Fruit fly (Drosophila melanogaster) S2 (cell line): Measurements from ENCODE around the gene CecC.

Experiments
- CG8478 ChIP-seq: fragments of >200 bp; optimal IDR thresholded peaks from 2 replicates; lab custom pipeline; 2018
- CTCF ChIP-seq, 2 experiments: fragments of >200 bp; optimal IDR thresholded peaks; 2 replicates each; lab custom pipeline; 2018

DNA sequence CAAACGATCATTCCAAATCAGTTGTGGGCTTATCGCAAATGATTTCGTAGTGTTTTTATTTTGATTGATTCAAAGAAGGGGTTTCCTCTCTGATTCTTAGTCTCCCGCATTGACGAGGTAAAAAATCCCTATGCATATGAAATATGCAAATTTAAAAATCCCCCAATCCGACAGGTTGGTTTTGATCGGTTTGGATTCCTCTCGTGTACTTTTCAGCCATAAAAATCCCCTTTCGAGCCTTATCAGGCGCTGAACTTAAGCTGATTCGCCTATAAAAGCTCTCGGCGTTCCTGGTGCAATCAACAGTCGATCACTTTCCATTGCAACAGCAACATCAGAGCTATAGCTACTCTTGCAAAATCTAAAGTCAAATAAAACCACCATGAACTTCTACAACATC, 4.4 kb upstream of the CecC start, which contains the start of gene CecA2:
- TF ChIP-seq CG8478 (no peak), CTCF (optimal IDR thresholded peaks at IDR 0.05; lab: Kevin White, UChicago) (no peak)
